Fruit fly (Drosophila melanogaster) whole organism, adult: Measurements from ENCODE around the gene Pkc98E.

Experiments used
- CG11617 ChIP-seq: fragments of 200-800 bp; sonication (Bioruptor generic); optimal IDR thresholded peaks from 2 replicates; lab custom pipeline; 2017; ENCODE audit warnings: mild to moderate bottlenecking, missing biosample characterization, missing genetic modification reagents, missing genetic modification characterization
- CG12768 ChIP-seq: fragments of 200-800 bp; sonication (Bioruptor generic); optimal IDR thresholded peaks from 2 replicates; lab custom pipeline; 2017; ENCODE audit warnings: missing biosample characterization, missing genetic modification characterization, mild to moderate bottlenecking, moderate library complexity, missing genetic modification reagents
- CG14711 ChIP-seq: fragments of 200-800 bp; sonication (Bioruptor generic); optimal IDR thresholded peaks from 2 replicates; lab custom pipeline; 2018; ENCODE audit warnings: missing biosample characterization, mild to moderate bottlenecking, missing genetic modification characterization, moderate library complexity
- CG1620 ChIP-seq: fragments of 200-800 bp; sonication (Bioruptor generic); optimal IDR thresholded peaks from 2 replicates; lab custom pipeline; 2016; ENCODE audit warnings: missing biosample characterization, missing genetic modification characterization
- CG33017 ChIP-seq: fragments of 200-800 bp; sonication (Bioruptor generic); optimal IDR thresholded peaks from 2 replicates; lab custom pipeline; 2018; ENCODE audit warnings: missing biosample characterization, mild to moderate bottlenecking, missing genetic modification characterization, moderate library complexity
- CG7045 ChIP-seq: fragments of 200-800 bp; sonication (Bioruptor generic); optimal IDR thresholded peaks from 2 replicates; lab custom pipeline; 2017; ENCODE audit warnings: missing biosample characterization, mild to moderate bottlenecking, missing genetic modification characterization
- CG7101 ChIP-seq: fragments of 200-800 bp; sonication (Bioruptor generic); optimal IDR thresholded peaks from 2 replicates; lab custom pipeline; 2018; ENCODE audit warnings: missing biosample characterization, mild to moderate bottlenecking, missing genetic modification characterization, moderate library complexity
- Clk ChIP-seq: fragments of 200-800 bp; sonication (Bioruptor generic); optimal IDR thresholded peaks from 2 replicates; lab custom pipeline; 2017; ENCODE audit warnings: missing biosample characterization, missing genetic modification characterization
- bab1 ChIP-seq: fragments of 200-800 bp; sonication (Bioruptor generic); optimal IDR thresholded peaks from 3 replicates; lab custom pipeline; 2019; ENCODE audit warnings: missing biosample characterization, mild to moderate bottlenecking, missing genetic modification characterization, moderate library complexity
- cic ChIP-seq: fragments of 200-800 bp; sonication (Bioruptor generic); optimal IDR thresholded peaks from 2 replicates; lab custom pipeline; 2017; ENCODE audit warnings: missing biosample characterization, mild to moderate bottlenecking, missing genetic modification characterization, moderate library complexity
- cnc ChIP-seq, 2 experiments: fragments of >200 bp; optimal IDR thresholded peaks; 2 replicates each; lab custom pipeline; 2017
- kay ChIP-seq: fragments of 200-800 bp; sonication (Bioruptor generic); peaks from one replicate; lab custom pipeline; 2016; ENCODE audit warnings: missing biosample characterization, missing genetic modification characterization, borderline replicate concordance
- pad ChIP-seq: fragments of 200-800 bp; sonication (Bioruptor generic); optimal IDR thresholded peaks from 3 replicates; lab custom pipeline; 2017; ENCODE audit warnings: missing biosample characterization, missing genetic modification characterization, mild to moderate bottlenecking, moderate library complexity, missing genetic modification reagents
- toe ChIP-seq: fragments of 200-800 bp; sonication (Bioruptor generic); optimal IDR thresholded peaks from 2 replicates; lab custom pipeline; 2016; ENCODE audit warnings: missing biosample characterization, missing genetic modification characterization

DNA sequence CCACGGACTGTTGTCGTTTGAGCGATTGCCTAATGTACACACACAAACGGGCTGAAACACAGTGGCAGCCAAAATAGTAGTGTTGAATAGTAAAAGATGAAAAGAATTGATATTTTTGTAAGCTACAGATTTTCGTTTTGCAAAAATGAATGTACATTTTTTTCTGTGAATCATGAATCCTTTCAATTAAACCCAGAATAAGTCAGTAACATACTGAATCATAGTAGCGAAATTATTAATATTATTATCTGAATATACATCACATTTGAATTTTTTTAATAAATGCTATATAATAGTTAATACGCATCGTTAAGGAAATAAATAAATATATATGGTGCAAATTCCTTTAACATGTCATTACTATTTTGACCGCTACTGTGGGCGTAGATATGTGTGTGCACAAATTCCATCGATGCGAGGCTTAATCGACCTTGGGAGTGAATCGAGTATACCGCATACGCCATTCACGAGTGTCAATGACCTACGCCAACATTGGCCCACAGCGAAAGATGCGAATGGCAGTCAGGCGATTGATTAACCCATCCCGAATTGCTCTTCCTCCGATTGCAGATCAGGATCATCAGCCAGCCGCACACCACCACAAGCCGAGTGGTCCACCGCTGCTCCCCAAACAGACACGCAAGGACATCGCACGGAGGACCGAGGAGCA lies 1.7 kb downstream of the Pkc98E start:
- peak; percentile 56 for TF ChIP-seq CG7101 (tag; lab: Kevin White, UChicago)
- TF ChIP-seq cic (GFP tag; lab: Kevin White, UChicago), result no peak
- no peak for TF ChIP-seq toe
- TF ChIP-seq cnc (optimal IDR thresholded peaks at IDR 0.05; lab: Kevin White, UChicago), result no peak
- TF ChIP-seq pad (GFP tag; lab: Kevin White, UChicago), result no peak
- peak; percentile 1 for TF ChIP-seq CG12768 (GFP tag; lab: Kevin White, UChicago)
- TF ChIP-seq CG33017 (tag; lab: Kevin White, UChicago), result peak; percentile 69
- TF ChIP-seq kay (GFP tag; lab: Kevin White, UChicago), result peak; percentile 53
- TF ChIP-seq Clk (GFP tag; lab: Kevin White, UChicago), result no peak
- peak; percentile 66 for TF ChIP-seq CG14711
- no peak for TF ChIP-seq bab1 (GFP tag; lab: Kevin White, UChicago)
- TF ChIP-seq CG1620 (GFP tag; lab: Kevin White, UChicago), result no peak
- peak; percentile 35 for TF ChIP-seq CG11617
- TF ChIP-seq CG7045, result peak; percentile 66
